Worm (Caenorhabditis elegans): ENCODE results near the gene T24C4.10.

DNA sequence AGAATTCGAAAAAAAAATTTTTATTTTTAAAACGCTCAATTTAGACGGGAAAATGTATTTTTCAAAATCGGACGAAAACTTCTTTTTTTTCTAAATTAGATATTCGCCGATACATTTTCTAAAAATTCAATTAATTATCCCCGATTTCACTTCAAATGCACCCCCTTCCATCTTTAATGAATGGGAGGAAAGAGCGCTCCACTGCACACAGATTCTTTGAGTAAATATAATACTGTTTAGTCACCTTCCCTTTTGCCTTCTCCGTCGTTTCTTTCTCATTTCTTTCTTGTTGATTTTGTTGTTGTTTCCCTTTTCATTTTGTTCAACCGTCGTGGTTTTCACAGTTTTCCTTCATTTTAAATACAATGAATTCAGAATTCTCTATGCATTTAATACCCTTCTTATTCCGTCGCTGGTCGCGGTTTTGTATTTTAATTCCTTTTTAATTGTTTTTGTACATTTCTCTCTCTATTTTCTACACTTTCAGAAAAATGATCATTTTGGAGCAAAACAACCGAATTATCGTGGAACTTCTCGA is 29.2 kb downstream of the T24C4.10 start, which contains the start of gene arx-4:
- TF ChIP-seq nhr-237 (tag; optimal IDR thresholded peaks at IDR 0.05) (no peak), lin-13 (GFP tag; optimal IDR thresholded peaks at IDR 0.05) (no peak), nhr-25 (tag; optimal IDR thresholded peaks at IDR 0.05) (no peak), mbf-1 (tag; optimal IDR thresholded peaks at IDR 0.05) (no peak), aly-2 (tag; optimal IDR thresholded peaks at IDR 0.05) (no peak), ceh-82 (tag; optimal IDR thresholded peaks at IDR 0.05) (no peak), unc-39 (tag; optimal IDR thresholded peaks at IDR 0.05) (no peak), C34F6.9 (tag; optimal IDR thresholded peaks at IDR 0.05) (peak; percentile 29)

Measured in whole organism, L2 larva.